Fruit fly (Drosophila melanogaster) whole organism, embryonic: Measurements from ENCODE around the gene CG12075.

Source experiments
- B-H2 ChIP-seq: fragments of 200-800 bp; sonication (Bioruptor generic); optimal IDR thresholded peaks from 2 replicates; lab custom pipeline; 2018; ENCODE audit warnings: missing biosample characterization, mild to moderate bottlenecking, missing genetic modification characterization
- Bdp1 ChIP-seq: fragments of 200-800 bp; sonication (Bioruptor generic); optimal IDR thresholded peaks from 3 replicates; lab custom pipeline; 2016; ENCODE audit warnings: missing biosample characterization, missing genetic modification characterization
- Bgb ChIP-seq: fragments of 200-800 bp; sonication (Bioruptor generic); IDR thresholded peaks from 2 replicates; pipeline ENCODE4 v1.3.6; 2022; ENCODE audit warnings: missing biosample characterization, missing genetic modification characterization; ENCODE audit not compliant: partially characterized antibody
- C15 ChIP-seq: fragments of 200-800 bp; sonication (Bioruptor generic); IDR thresholded peaks from 3 replicates; pipeline ENCODE4 v1.3.6; 2022; ENCODE audit warnings: missing biosample characterization, missing genetic modification characterization
- CG10147 ChIP-seq: fragments of 200-800 bp; sonication (Bioruptor generic); optimal IDR thresholded peaks from 2 replicates; lab custom pipeline; 2019; ENCODE audit warnings: missing biosample characterization, mild to moderate bottlenecking, missing genetic modification characterization, moderate library complexity
- CG10274 ChIP-seq: fragments of 200-800 bp; sonication (Bioruptor generic); optimal IDR thresholded peaks from 3 replicates; lab custom pipeline; 2017; ENCODE audit warnings: missing biosample characterization, mild to moderate bottlenecking, missing genetic modification characterization
- CG10321 ChIP-seq: fragments of 200-800 bp; sonication (Bioruptor generic); IDR thresholded peaks from 2 replicates; pipeline ENCODE4 v1.3.6; 2022; ENCODE audit warnings: missing biosample characterization, missing genetic modification characterization
- CG10366 ChIP-seq: fragments of 200-800 bp; sonication (Bioruptor generic); IDR thresholded peaks from 2 replicates; pipeline ENCODE4 v1.3.6; 2022; ENCODE audit warnings: missing biosample characterization, missing genetic modification characterization
- CG11085 ChIP-seq: fragments of 200-800 bp; sonication (Bioruptor generic); IDR thresholded peaks from 2 replicates; pipeline ENCODE4 v1.3.6; 2022; ENCODE audit warnings: missing biosample characterization, missing genetic modification characterization
- CG11247 ChIP-seq: fragments of 200-800 bp; sonication (Bioruptor generic); IDR thresholded peaks from 2 replicates; pipeline ENCODE4 v1.3.6; 2022; ENCODE audit warnings: missing biosample characterization, missing genetic modification characterization
- CG11504 ChIP-seq: fragments of 200-800 bp; sonication (Bioruptor generic); optimal IDR thresholded peaks from 3 replicates; lab custom pipeline; 2019; ENCODE audit warnings: missing biosample characterization, mild to moderate bottlenecking, missing genetic modification characterization, moderate library complexity
- CG12155 ChIP-seq: fragments of 200-800 bp; sonication (Bioruptor generic); optimal IDR thresholded peaks from 3 replicates; lab custom pipeline; 2016; ENCODE audit warnings: missing biosample characterization, missing genetic modification characterization
- CG12299 ChIP-seq: fragments of 200-800 bp; sonication (Bioruptor generic); optimal IDR thresholded peaks from 2 replicates; lab custom pipeline; 2018; ENCODE audit warnings: missing biosample characterization, mild to moderate bottlenecking, missing genetic modification characterization
- CG12769 ChIP-seq: fragments of 200-800 bp; sonication (Bioruptor generic); optimal IDR thresholded peaks from 2 replicates; lab custom pipeline; 2019; ENCODE audit warnings: missing biosample characterization, mild to moderate bottlenecking, missing genetic modification characterization, moderate library complexity
- CG12942 ChIP-seq: fragments of 200-800 bp; sonication (Bioruptor generic); optimal IDR thresholded peaks from 3 replicates; lab custom pipeline; 2016; ENCODE audit warnings: missing biosample characterization, missing genetic modification characterization
- CG13287 ChIP-seq: fragments of 200-800 bp; sonication (Bioruptor generic); IDR thresholded peaks from 2 replicates; pipeline ENCODE4 v1.3.6; 2022; ENCODE audit warnings: missing biosample characterization, missing genetic modification characterization; ENCODE audit not compliant: partially characterized antibody
- CG14050 ChIP-seq: fragments of 200-800 bp; sonication (Bioruptor generic); IDR thresholded peaks from 3 replicates; pipeline ENCODE4 v1.3.6; 2022; ENCODE audit warnings: missing biosample characterization, missing genetic modification characterization
- CG14965 ChIP-seq: fragments of 200-800 bp; sonication (Bioruptor generic); optimal IDR thresholded peaks from 2 replicates; lab custom pipeline; 2016; ENCODE audit warnings: missing biosample characterization, missing genetic modification characterization, borderline replicate concordance
- CG1602 ChIP-seq: fragments of 200-800 bp; sonication (Bioruptor generic); optimal IDR thresholded peaks from 3 replicates; lab custom pipeline; 2016; ENCODE audit warnings: missing biosample characterization, missing genetic modification characterization
- CG17568 ChIP-seq: fragments of 200-800 bp; sonication (Bioruptor generic); optimal IDR thresholded peaks from 2 replicates; lab custom pipeline; 2018; ENCODE audit warnings: missing biosample characterization, mild to moderate bottlenecking, missing genetic modification characterization, moderate library complexity
- CG34224 ChIP-seq: fragments of 200-800 bp; sonication (Bioruptor generic); IDR thresholded peaks from 3 replicates; pipeline ENCODE4 v1.3.6; 2022; ENCODE audit warnings: missing biosample characterization, missing genetic modification characterization; ENCODE audit not compliant: partially characterized antibody
- CG4282 ChIP-seq: fragments of 200-800 bp; sonication (Bioruptor generic); optimal IDR thresholded peaks from 2 replicates; lab custom pipeline; 2016; ENCODE audit warnings: missing biosample characterization, missing genetic modification characterization
- CG4617 ChIP-seq: fragments of 200-800 bp; sonication (Bioruptor generic); optimal IDR thresholded peaks from 3 replicates; lab custom pipeline; 2016; ENCODE audit warnings: missing biosample characterization, missing genetic modification characterization, borderline replicate concordance
- CG8281 ChIP-seq: fragments of 200-800 bp; sonication (Bioruptor generic); optimal IDR thresholded peaks from 2 replicates; lab custom pipeline; 2018; ENCODE audit warnings: missing biosample characterization, mild to moderate bottlenecking, missing genetic modification characterization, moderate library complexity
- CG8765 ChIP-seq: fragments of 200-800 bp; sonication (Bioruptor generic); IDR thresholded peaks from 2 replicates; pipeline ENCODE4 v1.3.6; 2022; ENCODE audit warnings: missing biosample characterization, missing genetic modification characterization
- Dll ChIP-seq: fragments of 200-800 bp; sonication (Bioruptor generic); IDR thresholded peaks from 4 replicates; pipeline ENCODE4 v1.3.6; 2022; ENCODE audit warnings: missing biosample characterization, missing genetic modification characterization; ENCODE audit not compliant: partially characterized antibody
- Dref ChIP-seq: fragments of 200-800 bp; sonication (Bioruptor generic); IDR thresholded peaks from 2 replicates; pipeline ENCODE4 v1.3.6; 2022; ENCODE audit warnings: missing biosample characterization, missing genetic modification characterization
- Gug ChIP-seq: fragments of 200-800 bp; sonication (Bioruptor generic); IDR thresholded peaks from 4 replicates; pipeline ENCODE4 v1.3.6; 2022; ENCODE audit warnings: missing biosample characterization, missing genetic modification characterization
- Hr78 ChIP-seq, 2 experiments: fragments of 200-800 bp in 1 of 2; fragments of >200 bp in 1 of 2; sonication (Bioruptor generic) in 1 of 2; optimal IDR thresholded peaks; 2 replicates each; lab custom pipeline; 2017 to 2019; ENCODE audit warnings: missing biosample characterization in 2 of 2, missing genetic modification characterization in 2 of 2, mild to moderate bottlenecking in 1 of 2, moderate library complexity in 1 of 2
- YL-1 ChIP-seq: fragments of 200-800 bp; sonication (Bioruptor generic); optimal IDR thresholded peaks from 3 replicates; lab custom pipeline; 2017; ENCODE audit warnings: missing biosample characterization, mild to moderate bottlenecking, missing genetic modification characterization
- bab2 ChIP-seq: fragments of 200-800 bp; sonication (Bioruptor generic); optimal IDR thresholded peaks from 2 replicates; lab custom pipeline; 2016; ENCODE audit warnings: missing biosample characterization, missing genetic modification characterization
- bowl ChIP-seq: fragments of 200-800 bp; sonication (Bioruptor generic); IDR thresholded peaks from 2 replicates; pipeline ENCODE4 v1.3.6; 2022; ENCODE audit warnings: missing biosample characterization, missing genetic modification characterization
- br ChIP-seq: fragments of >200 bp; optimal IDR thresholded peaks from 2 replicates; lab custom pipeline; 2017
- cad ChIP-seq: fragments of >200 bp; optimal IDR thresholded peaks from 2 replicates; lab custom pipeline; 2017; ENCODE audit warnings: missing biosample characterization, missing genetic modification characterization
- cato ChIP-seq: fragments of 200-800 bp; sonication (Bioruptor generic); optimal IDR thresholded peaks from 2 replicates; lab custom pipeline; 2016; ENCODE audit warnings: missing biosample characterization, missing genetic modification characterization, borderline replicate concordance
- emc ChIP-seq: fragments of 200-800 bp; sonication (Bioruptor generic); optimal IDR thresholded peaks from 2 replicates; lab custom pipeline; 2016; ENCODE audit warnings: missing biosample characterization, missing genetic modification characterization
- esg ChIP-seq: fragments of 200-800 bp; sonication (Bioruptor generic); conservative IDR thresholded peaks from 2 replicates; pipeline ENCODE4 v1.3.6; 2022; ENCODE audit warnings: missing biosample characterization, missing genetic modification characterization
- eve ChIP-seq, 2 experiments: fragments of >200 bp; optimal IDR thresholded peaks; 2 replicates each; lab custom pipeline; 2017; ENCODE audit warnings: missing biosample characterization in 2 of 2, missing genetic modification characterization in 2 of 2
- ftz-f1 ChIP-seq: fragments of 200-800 bp; sonication (Bioruptor generic); optimal IDR thresholded peaks from 2 replicates; lab custom pipeline; 2016; ENCODE audit warnings: missing biosample characterization, missing genetic modification characterization
- fu2 ChIP-seq: fragments of 200-800 bp; sonication (Bioruptor generic); optimal IDR thresholded peaks from 2 replicates; lab custom pipeline; 2016; ENCODE audit warnings: missing biosample characterization, missing genetic modification characterization
- gce ChIP-seq: fragments of 200-800 bp; sonication (Bioruptor generic); IDR thresholded peaks from 3 replicates; pipeline ENCODE4 v1.3.6; 2022; ENCODE audit warnings: missing biosample characterization, missing genetic modification characterization
- gcm2 ChIP-seq: fragments of 200-800 bp; sonication (Bioruptor generic); optimal IDR thresholded peaks from 2 replicates; lab custom pipeline; 2016; ENCODE audit warnings: missing biosample characterization, missing genetic modification characterization
- gem ChIP-seq: fragments of 200-800 bp; sonication (Bioruptor generic); optimal IDR thresholded peaks from 2 replicates; lab custom pipeline; 2019; ENCODE audit warnings: missing biosample characterization, mild to moderate bottlenecking, missing genetic modification characterization, moderate library complexity
- gsb ChIP-seq: fragments of 200-800 bp; sonication (Bioruptor generic); IDR thresholded peaks from 2 replicates; pipeline ENCODE4 v1.3.6; 2022; ENCODE audit warnings: missing biosample characterization, missing genetic modification characterization
- maf-S ChIP-seq: fragments of 200-800 bp; sonication (Bioruptor generic); optimal IDR thresholded peaks from 2 replicates; lab custom pipeline; 2016; ENCODE audit warnings: missing biosample characterization, missing genetic modification characterization
- pfk ChIP-seq: fragments of 200-800 bp; sonication (Bioruptor generic); optimal IDR thresholded peaks from 2 replicates; lab custom pipeline; 2018; ENCODE audit warnings: missing biosample characterization, mild to moderate bottlenecking, missing genetic modification characterization, moderate library complexity
- sim ChIP-seq: fragments of 200-800 bp; sonication (Bioruptor generic); IDR thresholded peaks from 2 replicates; pipeline ENCODE4 v1.3.6; 2022; ENCODE audit warnings: missing biosample characterization, missing genetic modification characterization
- sob ChIP-seq: fragments of 200-800 bp; sonication (Bioruptor generic); IDR thresholded peaks from 2 replicates; pipeline ENCODE4 v1.3.6; 2022; ENCODE audit warnings: missing biosample characterization, missing genetic modification characterization
- tio ChIP-seq: fragments of 200-800 bp; sonication (Bioruptor generic); optimal IDR thresholded peaks from 2 replicates; lab custom pipeline; 2017; ENCODE audit warnings: missing biosample characterization, missing genetic modification characterization, inconsistent platforms
- unc-4 ChIP-seq: fragments of 200-800 bp; sonication (Bioruptor generic); IDR thresholded peaks from 2 replicates; pipeline ENCODE4 v1.3.6; 2022; ENCODE audit warnings: missing biosample characterization, missing genetic modification characterization; ENCODE audit not compliant: partially characterized antibody
- zen ChIP-seq: fragments of 200-800 bp; sonication (Bioruptor generic); optimal IDR thresholded peaks from 3 replicates; lab custom pipeline; 2018; ENCODE audit warnings: missing biosample characterization, mild to moderate bottlenecking, missing genetic modification characterization, moderate library complexity
- zfh2 ChIP-seq: fragments of 200-800 bp; sonication (Bioruptor generic); optimal IDR thresholded peaks from 2 replicates; lab custom pipeline; 2016; ENCODE audit warnings: missing biosample characterization, missing genetic modification characterization

The CG12075 gene

DNA sequence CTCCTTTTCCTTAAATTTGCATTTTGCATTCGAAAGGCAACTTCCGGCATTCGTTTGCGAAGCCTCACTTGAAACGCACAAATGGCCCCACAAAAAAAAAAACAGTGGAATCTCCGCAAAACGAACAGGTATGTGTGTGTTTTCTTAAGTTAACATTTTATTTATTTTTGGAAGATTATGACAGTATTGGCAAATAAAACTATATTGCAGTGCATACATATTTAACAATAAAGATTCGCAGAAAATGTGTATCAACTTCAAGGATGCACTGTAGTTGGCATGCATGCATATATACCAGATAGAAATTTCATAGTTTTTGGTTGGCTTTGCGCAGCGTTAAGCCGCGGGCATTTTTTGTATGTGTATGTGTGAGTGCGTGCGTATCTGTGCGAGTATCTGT lies 939 bp upstream of the CG12075 start (continued):
- no peak for TF ChIP-seq pfk (GFP tag; lab: Kevin White, UChicago)
- TF ChIP-seq Bdp1: no peak
- TF ChIP-seq CG10321 (GFP tag; lab: Robert Waterston, UW): no peak
- no peak for TF ChIP-seq CG12155 (GFP tag; lab: Kevin White, UChicago)
- no peak for TF ChIP-seq zen
- no peak for TF ChIP-seq YL-1 (GFP tag; lab: Kevin White, UChicago)
- no peak for TF ChIP-seq emc (GFP tag; lab: Kevin White, UChicago)
- TF ChIP-seq CG11504 (tag; lab: Kevin White, UChicago): no peak
- no peak for TF ChIP-seq CG34224 (GFP tag; lab: Robert Waterston, UW)
- no peak for TF ChIP-seq Dll
- no peak for TF ChIP-seq CG4617
- no peak for TF ChIP-seq CG10147 (GFP tag; lab: Kevin White, UChicago)
- TF ChIP-seq esg (GFP tag; lab: Robert Waterston, UW): no peak
- no peak for TF ChIP-seq B-H2 (GFP tag; lab: Kevin White, UChicago)
- TF ChIP-seq CG14050: no peak
- no peak for TF ChIP-seq CG13287 (GFP tag; lab: Robert Waterston, UW)
- TF ChIP-seq gce (GFP tag; lab: Robert Waterston, UW): no peak
- no peak for TF ChIP-seq cato
- TF ChIP-seq CG17568: no peak
- TF ChIP-seq gsb (GFP tag; lab: Robert Waterston, UW): no peak
- no peak for TF ChIP-seq CG11247 (GFP tag; lab: Robert Waterston, UW)
- TF ChIP-seq tio: no peak
- TF ChIP-seq CG10274 (GFP tag; lab: Kevin White, UChicago): no peak
- TF ChIP-seq unc-4: no peak
- TF ChIP-seq Dref: no peak
- TF ChIP-seq CG11085 (GFP tag; lab: Robert Waterston, UW): no peak
- TF ChIP-seq bowl (GFP tag; lab: Robert Waterston, UW): no peak
- no peak for TF ChIP-seq sim (GFP tag; lab: Robert Waterston, UW)
- no peak for TF ChIP-seq gcm2 (GFP tag; lab: Kevin White, UChicago)
- TF ChIP-seq sob: peak; percentile 36; the same call in 1 of the 2 replicates
- TF ChIP-seq CG12769: no peak
- TF ChIP-seq zfh2 (GFP tag; lab: Kevin White, UChicago): no peak
- TF ChIP-seq gem (tag; lab: Kevin White, UChicago): peak; percentile 54
- TF ChIP-seq CG8281 (tag; lab: Kevin White, UChicago): no peak
- no peak for TF ChIP-seq CG8765 (GFP tag; lab: Robert Waterston, UW)
- TF ChIP-seq Bgb: no peak
- TF ChIP-seq CG14965 (GFP tag; lab: Kevin White, UChicago): no peak
- TF ChIP-seq Hr78 (GFP tag; optimal IDR thresholded peaks at IDR 0.05; lab: Kevin White, UChicago): no peak
- TF ChIP-seq CG12299: no peak
- TF ChIP-seq eve (GFP tag; optimal IDR thresholded peaks at IDR 0.05; lab: Kevin White, UChicago): no peak
- TF ChIP-seq CG4282 (GFP tag; lab: Kevin White, UChicago): no peak
- no peak for TF ChIP-seq fu2 (GFP tag; lab: Kevin White, UChicago)
- TF ChIP-seq C15: no peak
- TF ChIP-seq maf-S (GFP tag; lab: Kevin White, UChicago): no peak
- TF ChIP-seq ftz-f1 (GFP tag; lab: Kevin White, UChicago): no peak
- TF ChIP-seq bab2 (GFP tag; lab: Kevin White, UChicago): no peak
- TF ChIP-seq CG12942 (GFP tag; lab: Kevin White, UChicago): no peak
- no peak for TF ChIP-seq br (lab: Kevin White, UChicago)
- TF ChIP-seq cad (GFP tag; lab: Kevin White, UChicago): no peak
- TF ChIP-seq Gug (GFP tag; lab: Robert Waterston, UW): 0 out of 4 replicates have a peak, but pooled peaks have one; percentile 9
- no peak for TF ChIP-seq CG1602 (GFP tag; lab: Kevin White, UChicago)
- TF ChIP-seq CG10366: no peak
